Worm (Caenorhabditis elegans): ENCODE measurements around the gene K11D12.8.

ce11 chrV:5023355-5023754 lies 17.4 kb downstream of the K11D12.8 start:
- TF ChIP-seq fkh-8 (tag; optimal IDR thresholded peaks at IDR 0.05) (no peak), hpl-2 (GFP tag; optimal IDR thresholded peaks at IDR 0.05) (no peak), pag-3 (tag; optimal IDR thresholded peaks at IDR 0.05; ENCODE audit: borderline replicate concordance, insufficient read depth) (no peak)

All from whole organism, L1 larva.